Worm (Caenorhabditis elegans) whole organism, late embryonic: Measurements from ENCODE around the gene dnj-25.

ENCODE experiments used
- pag-3 ChIP-seq: sonication (generic microtip); optimal IDR thresholded peaks from 2 replicates; lab custom pipeline; 2016; ENCODE audit warnings: missing compliant biosample characterization, missing genetic modification characterization, borderline replicate concordance
- unc-86 ChIP-seq: sonication (generic microtip); optimal IDR thresholded peaks from 2 replicates; lab custom pipeline; 2016; ENCODE audit warnings: missing genetic modification characterization, missing compliant biosample characterization

- TF ChIP-seq pag-3 (tag; lab: Kevin White, UChicago) (no peak), unc-86 (tag; lab: Kevin White, UChicago) (no peak)
Measured at ce11 chrV:20781346-20781952, 37.3 kb upstream of the dnj-25 start.
